Worm (Caenorhabditis elegans): Measurements from ENCODE around the gene Y37E11B.2.

The Y37E11B.2 gene

DNA sequence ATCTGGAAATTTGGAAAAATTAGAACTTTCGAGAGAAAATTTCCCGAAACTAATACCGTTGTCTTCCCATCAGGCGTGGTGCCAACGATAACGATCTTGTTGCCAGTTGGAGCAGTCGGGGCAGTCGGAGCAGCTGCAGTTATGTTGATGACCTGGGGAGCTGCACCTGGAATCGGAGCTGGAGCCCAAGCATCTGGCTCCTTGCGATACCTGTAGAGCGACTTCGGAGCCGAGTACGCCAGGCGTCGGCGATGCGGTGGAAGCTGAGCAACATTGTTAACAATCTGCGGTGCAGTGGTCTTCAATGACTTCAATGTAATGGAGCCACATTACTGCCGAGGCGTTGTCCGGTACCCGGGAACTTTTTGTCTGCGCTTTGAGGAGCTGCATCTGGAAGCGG is 23.6 kb downstream of the Y37E11B.2 start:
- TF ChIP-seq egrh-3 (GFP tag; IDR thresholded peaks at IDR 0.05) (peak; percentile 23; the same call in 1 of the 2 replicates), madf-8 (GFP tag; conservative IDR thresholded peaks at IDR 0.05) (no peak), zfh-2 (GFP tag; conservative IDR thresholded peaks at IDR 0.05) (peak; percentile 72), ceh-79 (tag; optimal IDR thresholded peaks at IDR 0.05) (no peak)

DNA sequence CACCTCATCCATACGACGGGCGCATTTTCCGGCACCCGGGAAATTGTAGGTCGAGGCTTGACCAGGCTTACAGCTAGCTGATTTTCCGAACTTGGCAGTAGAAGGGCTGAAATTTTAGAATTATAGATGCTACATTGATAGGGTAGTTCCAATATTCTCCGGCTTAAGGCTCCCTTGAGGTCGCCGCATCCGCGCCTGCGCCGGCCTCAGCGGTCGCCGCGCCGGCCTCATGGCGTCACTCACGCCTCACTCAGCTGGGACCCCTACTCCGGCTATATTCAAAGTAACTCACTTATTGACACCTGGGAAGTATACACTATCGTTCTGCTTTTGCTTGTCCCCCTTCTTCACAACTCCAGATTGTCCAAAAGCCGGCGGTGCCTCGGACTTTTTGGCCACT is 25.8 kb downstream of the Y37E11B.2 start:
- no peak for TF ChIP-seq lin-26 (GFP tag; IDR thresholded peaks at IDR 0.05)
- no peak for TF ChIP-seq nhr-120 (GFP tag; IDR thresholded peaks at IDR 0.05)
- TF ChIP-seq die-1 (tag; optimal IDR thresholded peaks at IDR 0.05), result no peak
- TF ChIP-seq ccch-3 (GFP tag; optimal IDR thresholded peaks at IDR 0.05), result no peak
- TF ChIP-seq bed-2 (GFP tag; IDR thresholded peaks at IDR 0.05), result no peak
- peak; percentile 55; the same call in 1 of the 2 replicates for TF ChIP-seq egrh-3 (GFP tag; IDR thresholded peaks at IDR 0.05)
- TF ChIP-seq ekl-4 (GFP tag; IDR thresholded peaks at IDR 0.05), result no peak
- no peak for TF ChIP-seq rec-8 (tag; optimal IDR thresholded peaks at IDR 0.05)
- peak; percentile 78 for TF ChIP-seq zfh-2 (GFP tag; conservative IDR thresholded peaks at IDR 0.05)
- no peak for TF ChIP-seq madf-6 (GFP tag; IDR thresholded peaks at IDR 0.05)
- no peak for TF ChIP-seq Y95B8A.8 (GFP tag; IDR thresholded peaks at IDR 0.05)
- TF ChIP-seq dox-1 (GFP tag; IDR thresholded peaks at IDR 0.05), result peak; percentile 12; the same call in 1 of the 2 replicates
- TF ChIP-seq ceh-27 (GFP tag; optimal IDR thresholded peaks at IDR 0.05), result no peak
- TF ChIP-seq nhr-80 (tag; optimal IDR thresholded peaks at IDR 0.05), result no peak
- TF ChIP-seq madf-3 (GFP tag; IDR thresholded peaks at IDR 0.05), result no peak
- no peak for TF ChIP-seq nhr-27 (tag; optimal IDR thresholded peaks at IDR 0.05)
- TF ChIP-seq mes-4 (tag; optimal IDR thresholded peaks at IDR 0.05), result no peak

DNA sequence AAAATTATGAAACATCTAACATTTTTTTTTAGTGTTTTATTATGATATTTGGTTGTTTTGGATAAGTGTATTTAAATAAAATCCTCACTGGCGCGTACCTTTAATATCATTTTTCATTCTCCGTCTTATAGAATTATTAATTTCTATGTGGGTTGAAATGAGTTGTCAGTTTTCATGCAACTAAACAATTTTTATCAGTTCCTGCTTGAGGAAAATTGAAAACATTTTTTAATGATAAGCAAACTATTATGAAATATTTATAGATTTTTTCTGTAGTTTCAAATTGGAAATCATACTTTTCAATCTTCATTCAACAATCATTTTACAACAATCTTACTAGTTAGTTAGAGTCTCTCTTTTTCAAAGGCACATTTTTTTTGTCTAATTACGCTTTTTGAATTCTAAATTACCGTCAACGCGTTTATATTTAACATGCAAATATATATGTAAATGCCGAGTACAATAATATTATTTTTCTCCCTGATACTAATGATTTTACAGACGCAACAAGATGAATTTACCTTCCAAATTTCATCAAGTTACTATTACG is 28.1 kb downstream of the Y37E11B.2 start, which contains the start of the genes Y37E11B.10 and kgb-2:
Y37E11B.10 (minus strand) TSS at position 182 of the 550 bp plus-strand sequence.
kgb-2 (plus strand) TSS at position 500 of the 550 bp plus-strand sequence.
- TF ChIP-seq sdz-38 (tag; optimal IDR thresholded peaks at IDR 0.05) (no peak), snpc-1.1 (tag; optimal IDR thresholded peaks at IDR 0.05; ENCODE audit: insufficient read depth) (no peak), cebp-1 (GFP tag; IDR thresholded peaks at IDR 0.05) (no peak), cebp-1 (tag; optimal IDR thresholded peaks at IDR 0.05) (peak; percentile 49), ceh-79 (tag; optimal IDR thresholded peaks at IDR 0.05) (no peak), ztf-6 (GFP tag; IDR thresholded peaks at IDR 0.05) (no peak), nhr-80 (tag; optimal IDR thresholded peaks at IDR 0.05) (peak; percentile 28), let-607 (tag; optimal IDR thresholded peaks at IDR 0.05) (peak in 1 of 2 experiments; percentile 11), rec-8 (tag; optimal IDR thresholded peaks at IDR 0.05) (no peak)

DNA sequence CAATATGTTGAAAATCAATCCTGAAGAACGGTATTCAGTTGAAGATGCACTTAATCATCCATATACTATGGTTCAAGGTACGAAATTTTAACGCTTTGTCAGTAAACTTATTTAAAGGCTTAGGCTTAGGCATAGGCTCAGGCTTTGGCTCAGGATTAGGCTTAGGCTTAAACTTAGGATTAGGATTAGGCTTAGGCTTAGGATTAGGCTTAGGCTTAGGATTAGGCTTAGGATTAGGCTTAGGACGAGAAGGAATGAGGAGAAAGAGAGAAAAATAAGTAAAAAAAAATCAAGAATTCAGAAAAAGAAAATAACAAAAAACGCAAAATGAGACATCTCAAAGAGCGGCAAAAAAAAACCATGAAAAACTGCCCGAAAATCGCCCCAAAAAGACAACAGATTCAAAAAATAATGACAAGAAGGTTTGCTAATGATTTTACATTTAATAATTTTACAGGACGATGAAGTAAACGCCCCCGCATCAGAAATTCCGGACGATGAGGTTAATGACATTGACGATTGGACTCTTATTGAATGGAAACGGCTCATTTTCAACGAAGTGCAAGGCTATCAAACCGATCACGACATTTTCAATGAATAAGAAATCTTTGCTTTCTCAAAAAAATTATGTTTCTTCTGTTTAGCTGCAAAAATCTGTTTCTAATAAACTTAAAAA is 30.4 kb downstream of the Y37E11B.2 start:
- TF ChIP-seq efl-1 (GFP tag; optimal IDR thresholded peaks at IDR 0.05) (no peak), repo-1 (tag; optimal IDR thresholded peaks at IDR 0.05) (peak; percentile 68), Y53G8AR.9 (GFP tag; conservative IDR thresholded peaks at IDR 0.05) (peak; percentile 31; the same call in 1 of the 2 replicates), F57C9.4 (tag; optimal IDR thresholded peaks at IDR 0.05) (no peak), F10E7.11 (tag; optimal IDR thresholded peaks at IDR 0.05) (no peak), lin-35 (GFP tag; optimal IDR thresholded peaks at IDR 0.05) (no peak), madf-10 (tag; optimal IDR thresholded peaks at IDR 0.05) (peak; percentile 1), madf-8 (GFP tag; conservative IDR thresholded peaks at IDR 0.05) (no peak), nhr-120 (GFP tag; IDR thresholded peaks at IDR 0.05) (no peak), cebp-1 (GFP tag; IDR thresholded peaks at IDR 0.05) (no peak), cebp-1 (tag; optimal IDR thresholded peaks at IDR 0.05) (peak; percentile 12), tlf-1 (GFP tag; optimal IDR thresholded peaks at IDR 0.05) (peak; percentile 44)

Data from whole organism, young adult.